Fruit fly (Drosophila melanogaster): ENCODE data around the gene LKRSDH.

LKRSDH gene

dm6 chr2L:7827045-7828004 is 31.6 kb upstream of the LKRSDH start, which contains the start of the genes Rack1 and mts (continued):
- TF ChIP-seq Dbx (GFP tag; IDR thresholded peaks at IDR 0.05) (peak; percentile 93), CG1024 (GFP tag; IDR thresholded peaks at IDR 0.05) (peak; percentile 56; the same call in 1 of the 2 replicates), jigr1 (GFP tag; IDR thresholded peaks at IDR 0.05) (no peak), maf-S (GFP tag; optimal IDR thresholded peaks at IDR 0.05) (peak; percentile 82), Vsx1 (GFP tag; optimal IDR thresholded peaks at IDR 0.05) (peak; percentile 83), CG7963 (GFP tag; IDR thresholded peaks at IDR 0.05; ENCODE audit: partially characterized antibody) (peak; percentile 61), HLH54F (GFP tag; optimal IDR thresholded peaks at IDR 0.05) (peak; percentile 75), CG17612 (GFP tag; IDR thresholded peaks at IDR 0.05) (peak; percentile 69; the same call in 1 of the 2 replicates), CG8388 (GFP tag; optimal IDR thresholded peaks at IDR 0.05) (peak; percentile 58), lov (optimal IDR thresholded peaks at IDR 0.05) (no peak), lov (GFP tag; IDR thresholded peaks at IDR 0.05) (peak; percentile 92), sd (tag; optimal IDR thresholded peaks at IDR 0.05) (no peak), fd102C (GFP tag; optimal IDR thresholded peaks at IDR 0.05) (peak; percentile 61), CG4707 (GFP tag; optimal IDR thresholded peaks at IDR 0.05) (peak; percentile 87), tgo (GFP tag; IDR thresholded peaks at IDR 0.05) (peak; percentile 67), Dad (GFP tag; optimal IDR thresholded peaks at IDR 0.05) (peak; percentile 71), unpg (GFP tag; optimal IDR thresholded peaks at IDR 0.05) (peak; percentile 83), TFAM (GFP tag; optimal IDR thresholded peaks at IDR 0.05) (peak; percentile 15), stc (GFP tag; IDR thresholded peaks at IDR 0.05) (peak; percentile 82), CG18764 (GFP tag; optimal IDR thresholded peaks at IDR 0.05) (peak; percentile 75), Drgx (GFP tag; IDR thresholded peaks at IDR 0.05) (peak; percentile 50; the same call in 1 of the 2 replicates), CG13624 (GFP tag; optimal IDR thresholded peaks at IDR 0.05) (peak; percentile 70), MBD-R2 (GFP tag; IDR thresholded peaks at IDR 0.05) (peak; percentile 66), Xrp1 (GFP tag; IDR thresholded peaks at IDR 0.05) (no peak; the same call in none of the 2 replicates), phol (tag; optimal IDR thresholded peaks at IDR 0.05) (peak; percentile 77), org-1 (GFP tag; optimal IDR thresholded peaks at IDR 0.05) (peak; percentile 73), CG1832 (GFP tag; optimal IDR thresholded peaks at IDR 0.05) (no peak), croc (GFP tag; conservative IDR thresholded peaks at IDR 0.05) (no peak; the same call in 2 of the 3 replicates), Nf-YA (GFP tag; IDR thresholded peaks at IDR 0.05) (peak; percentile 85), al (GFP tag; IDR thresholded peaks at IDR 0.05) (peak; percentile 55; the same call in 1 of the 2 replicates), ase (GFP tag; IDR thresholded peaks at IDR 0.05) (peak; percentile 74; the same call in 2 of the 3 replicates), Nf-YB (GFP tag; optimal IDR thresholded peaks at IDR 0.05) (peak; percentile 67), Fer1 (GFP tag; optimal IDR thresholded peaks at IDR 0.05) (peak; percentile 90), CG31388 (GFP tag; optimal IDR thresholded peaks at IDR 0.05) (peak; percentile 7), yki (optimal IDR thresholded peaks at IDR 0.05) (no peak), luna (GFP tag; optimal IDR thresholded peaks at IDR 0.05) (peak; percentile 42), ftz-f1 (GFP tag; optimal IDR thresholded peaks at IDR 0.05) (no peak), pan (optimal IDR thresholded peaks at IDR 0.05) (no peak), pan (GFP tag; optimal IDR thresholded peaks at IDR 0.05 in 1 of 2, IDR thresholded peaks at IDR 0.05 in 1 of 2) (peak in 1 of 2 experiments; percentile 75), CG12071 (GFP tag; optimal IDR thresholded peaks at IDR 0.05) (peak; percentile 92), Opbp (GFP tag; IDR thresholded peaks at IDR 0.05; ENCODE audit: partially characterized antibody) (peak; percentile 66), CG32772 (GFP tag; IDR thresholded peaks at IDR 0.05) (peak; percentile 50; the same call in 1 of the 2 replicates), esg (GFP tag; conservative IDR thresholded peaks at IDR 0.05) (no peak), Elba2 (GFP tag; optimal IDR thresholded peaks at IDR 0.05) (no peak), CG5245 (GFP tag; optimal IDR thresholded peaks at IDR 0.05) (peak; percentile 76), tup (GFP tag; optimal IDR thresholded peaks at IDR 0.05) (peak; percentile 64), btn (GFP tag; optimal IDR thresholded peaks at IDR 0.05) (peak; percentile 64), Doc3 (GFP tag; IDR thresholded peaks at IDR 0.05; ENCODE audit: partially characterized antibody) (no peak), fd96Cb (tag; optimal IDR thresholded peaks at IDR 0.05) (peak; percentile 34)
